Fruit fly (Drosophila melanogaster) whole organism, prepupa: ENCODE results near the gene CG13813.

Experiments
- OdsH ChIP-seq: fragments of 200-800 bp; sonication (Bioruptor generic); optimal IDR thresholded peaks from 3 replicates; lab custom pipeline; 2016; ENCODE audit warnings: missing biosample characterization, missing genetic modification characterization
- Sox14 ChIP-seq: fragments of 200-800 bp; sonication (Bioruptor generic); optimal IDR thresholded peaks from 3 replicates; lab custom pipeline; 2016; ENCODE audit warnings: missing biosample characterization, missing genetic modification characterization
- achi ChIP-seq: fragments of 200-800 bp; sonication (Bioruptor generic); optimal IDR thresholded peaks from 3 replicates; lab custom pipeline; 2016; ENCODE audit warnings: missing biosample characterization, missing genetic modification characterization
- dac ChIP-seq: fragments of 200-800 bp; sonication (Bioruptor generic); optimal IDR thresholded peaks from 2 replicates; lab custom pipeline; 2017; ENCODE audit warnings: missing biosample characterization, mild to moderate bottlenecking, missing genetic modification characterization
- dsx ChIP-seq: fragments of 200-800 bp; optimal IDR thresholded peaks from 3 replicates; lab custom pipeline; 2019; ENCODE audit warnings: missing biosample characterization, mild to moderate bottlenecking, missing genetic modification characterization, moderate library complexity; ENCODE audit not compliant: poor library complexity, severe bottlenecking
- eg ChIP-seq: fragments of 200-800 bp; sonication (Bioruptor generic); IDR thresholded peaks from 3 replicates; pipeline ENCODE4 v1.3.6; 2022; ENCODE audit warnings: missing biosample characterization, missing genetic modification characterization
- spab ChIP-seq: fragments of 200-800 bp; sonication (Bioruptor generic); optimal IDR thresholded peaks from 2 replicates; lab custom pipeline; 2017; ENCODE audit warnings: missing biosample characterization, mild to moderate bottlenecking, missing genetic modification characterization, missing genetic modification reagents

- TF ChIP-seq OdsH = peak; percentile 38
- TF ChIP-seq spab = peak; percentile 13
- peak; percentile 11 for TF ChIP-seq dac (GFP tag; lab: Kevin White, UChicago)
- TF ChIP-seq eg = peak; percentile 43; the same call in 1 of the 3 replicates
- peak; percentile 21 for TF ChIP-seq Sox14 (GFP tag; lab: Kevin White, UChicago)
- peak; percentile 25 for TF ChIP-seq achi (GFP tag; lab: Kevin White, UChicago)
- no peak for TF ChIP-seq dsx (GFP tag; lab: Kevin White, UChicago)
Observed at dm6 chr3L:20276615-20277014, 45.1 kb downstream of the CG13813 start.
